Worm (Caenorhabditis elegans) whole organism, L1 larva: ENCODE measurements around the gene agr-1.

Experiments used
- ama-1 ChIP-seq: fragments of 150-350 bp; optimal IDR thresholded peaks from 2 replicates; lab custom pipeline; 2014
- egl-27 ChIP-seq, 2 experiments: fragments of 150-350 bp in 1 of 2; sonication (generic microtip); optimal IDR thresholded peaks; 3 replicates each; lab custom pipeline; 2017 to 2018; ENCODE audit warnings: missing biosample characterization in 2 of 2, missing genetic modification characterization in 2 of 2, missing genetic modification reagents in 2 of 2
- hpl-2 ChIP-seq: fragments of 150-350 bp; optimal IDR thresholded peaks from 2 replicates; lab custom pipeline; 2014; ENCODE audit warnings: missing biosample characterization, missing genetic modification reagents, missing genetic modification characterization
- lin-13 ChIP-seq: fragments of 150-350 bp; optimal IDR thresholded peaks from 2 replicates; lab custom pipeline; 2014; ENCODE audit warnings: missing biosample characterization, missing genetic modification reagents, missing genetic modification characterization
- nhr-12 ChIP-seq: sonication (generic microtip); optimal IDR thresholded peaks from 2 replicates; lab custom pipeline; 2017; ENCODE audit warnings: missing biosample characterization, missing genetic modification characterization
- skn-1 ChIP-seq: fragments of 150-350 bp; optimal IDR thresholded peaks from 2 replicates; lab custom pipeline; 2014; ENCODE audit warnings: missing biosample characterization, missing genetic modification characterization
- zag-1 ChIP-seq: fragments of 150-350 bp; optimal IDR thresholded peaks from 2 replicates; lab custom pipeline; 2014; ENCODE audit warnings: missing biosample characterization, missing genetic modification characterization
- ztf-4 ChIP-seq: fragments of 150-350 bp; optimal IDR thresholded peaks from 2 replicates; lab custom pipeline; 2014; ENCODE audit warnings: missing biosample characterization, missing genetic modification characterization

ce11 chrII:6715853-6716252 lies 59.1 kb downstream of the agr-1 start:
- TF ChIP-seq hpl-2 (GFP tag; lab: Kevin White, UChicago) (no peak), ztf-4 (tag; lab: Kevin White, UChicago) (no peak), skn-1 (tag; lab: Kevin White, UChicago) (no peak), ama-1 (lab: Kevin White, UChicago) (no peak), egl-27 (tag; optimal IDR thresholded peaks at IDR 0.05; lab: Kevin White, UChicago) (no peak), nhr-12 (tag; lab: Kevin White, UChicago) (no peak), lin-13 (GFP tag; lab: Kevin White, UChicago) (no peak), zag-1 (tag; lab: Kevin White, UChicago) (no peak)
